Worm (Caenorhabditis elegans): ENCODE measurements around the gene plpp-1.1.

DNA sequence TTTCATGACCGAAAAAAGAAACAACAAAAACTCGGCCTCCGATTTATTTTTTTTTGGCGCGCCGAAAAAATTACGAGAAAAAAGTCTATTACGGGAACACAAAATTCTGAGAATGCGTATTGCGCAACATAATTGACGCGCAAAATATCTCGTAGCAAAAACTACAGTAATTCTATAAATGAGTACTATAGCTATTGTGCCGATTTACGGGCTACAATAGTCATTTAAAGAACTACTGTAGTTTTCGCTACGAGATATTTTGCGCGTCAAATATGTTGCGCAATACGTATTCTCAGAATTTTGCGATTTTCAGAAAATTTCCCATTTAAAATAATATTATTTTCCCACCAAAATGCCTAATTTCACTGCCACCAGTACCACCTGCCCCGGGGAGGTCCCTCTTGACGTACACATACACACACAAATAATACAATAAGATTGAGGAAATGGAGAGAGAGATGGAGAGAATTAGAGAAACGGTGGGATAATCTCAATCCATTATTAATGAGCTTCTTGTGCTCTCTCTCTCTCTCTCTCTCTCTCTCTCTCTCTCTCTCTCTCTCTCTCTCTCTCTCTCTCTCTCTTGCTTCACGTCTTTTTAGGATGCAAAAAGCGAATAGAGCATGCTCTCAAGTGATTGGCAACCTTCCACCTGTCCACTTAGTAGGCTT is 31.8 kb upstream of the plpp-1.1 start:
- TF ChIP-seq nhr-237 (tag; optimal IDR thresholded peaks at IDR 0.05) (no peak), ztf-11 (tag; optimal IDR thresholded peaks at IDR 0.05) (no peak), snpc-4 (tag; optimal IDR thresholded peaks at IDR 0.05) (no peak), unc-55 (GFP tag; optimal IDR thresholded peaks at IDR 0.05) (no peak), lin-39 (tag; optimal IDR thresholded peaks at IDR 0.05) (no peak), egl-27 (tag; optimal IDR thresholded peaks at IDR 0.05) (no peak)
